Worm (Caenorhabditis elegans) whole organism, L3 larva: ENCODE measurements around the gene F42G4.7.

Source experiments
- R02D3.7 ChIP-seq: fragments of 150-350 bp; optimal IDR thresholded peaks from 2 replicates; lab custom pipeline; 2014; ENCODE audit warnings: missing biosample characterization, missing genetic modification characterization
- ZK546.5 ChIP-seq: sonication (generic microtip); optimal IDR thresholded peaks from 2 replicates; lab custom pipeline; 2017; ENCODE audit warnings: missing biosample characterization, missing genetic modification characterization
- aly-2 ChIP-seq: fragments of 150-350 bp; optimal IDR thresholded peaks from 2 replicates; lab custom pipeline; 2014; ENCODE audit warnings: missing biosample characterization, missing genetic modification characterization
- ama-1 ChIP-seq: fragments of 150-350 bp; optimal IDR thresholded peaks from 2 replicates; lab custom pipeline; 2018
- ceh-28 ChIP-seq: fragments of 150-350 bp; optimal IDR thresholded peaks from 2 replicates; lab custom pipeline; 2014; ENCODE audit warnings: missing biosample characterization, missing genetic modification reagents, missing genetic modification characterization
- ceh-82 ChIP-seq: fragments of 150-350 bp; optimal IDR thresholded peaks from 2 replicates; lab custom pipeline; 2014; ENCODE audit warnings: missing biosample characterization, missing genetic modification characterization
- egl-5 ChIP-seq: fragments of 150-350 bp; optimal IDR thresholded peaks from 2 replicates; lab custom pipeline; 2017; ENCODE audit warnings: missing biosample characterization, missing genetic modification reagents, missing genetic modification characterization, inconsistent platforms
- elt-1 ChIP-seq: fragments of 150-350 bp; optimal IDR thresholded peaks from 2 replicates; lab custom pipeline; 2014; ENCODE audit warnings: missing biosample characterization, missing genetic modification characterization
- elt-2 ChIP-seq: sonication (generic microtip); optimal IDR thresholded peaks from 2 replicates; lab custom pipeline; 2016; ENCODE audit warnings: missing genetic modification reagents, mild to moderate bottlenecking, missing genetic modification characterization, missing compliant biosample characterization
- fkh-10 ChIP-seq: sonication (generic microtip); optimal IDR thresholded peaks from 2 replicates; lab custom pipeline; 2017; ENCODE audit warnings: missing biosample characterization, missing genetic modification reagents, missing genetic modification characterization
- fkh-2 ChIP-seq: fragments of 150-350 bp; optimal IDR thresholded peaks from 2 replicates; lab custom pipeline; 2014; ENCODE audit warnings: missing biosample characterization, missing genetic modification reagents, missing genetic modification characterization
- lin-15B ChIP-seq: fragments of 150-350 bp; optimal IDR thresholded peaks from 2 replicates; lab custom pipeline; 2014; ENCODE audit warnings: missing biosample characterization, missing genetic modification characterization
- lin-39 ChIP-seq: fragments of 150-350 bp; optimal IDR thresholded peaks from 2 replicates; lab custom pipeline; 2018; ENCODE audit warnings: missing biosample characterization, missing genetic modification reagents, missing genetic modification characterization
- mdl-1 ChIP-seq: fragments of 150-350 bp; optimal IDR thresholded peaks from 2 replicates; lab custom pipeline; 2014; ENCODE audit warnings: missing biosample characterization, missing genetic modification characterization
- nfya-1 ChIP-seq: sonication (generic microtip); optimal IDR thresholded peaks from 2 replicates; lab custom pipeline; 2017; ENCODE audit warnings: missing genetic modification characterization, mild to moderate bottlenecking, missing compliant biosample characterization, antibody characterized with exemption, moderate library complexity; ENCODE audit not compliant: insufficient read depth
- nhr-23 ChIP-seq: fragments of 150-350 bp; optimal IDR thresholded peaks from 2 replicates; lab custom pipeline; 2014; ENCODE audit warnings: missing biosample characterization, missing genetic modification reagents, missing genetic modification characterization
- nhr-25 ChIP-seq: sonication (generic microtip); optimal IDR thresholded peaks from 2 replicates; lab custom pipeline; 2017; ENCODE audit warnings: missing biosample characterization, missing genetic modification characterization
- nhr-28 ChIP-seq: fragments of 150-350 bp; optimal IDR thresholded peaks from 2 replicates; lab custom pipeline; 2014; ENCODE audit warnings: missing biosample characterization, missing genetic modification characterization
- nhr-76 ChIP-seq: fragments of 150-350 bp; sonication (generic microtip); optimal IDR thresholded peaks from 5 replicates; lab custom pipeline; 2014; ENCODE audit warnings: missing biosample characterization, missing genetic modification characterization
- pha-4 ChIP-seq: fragments of 150-350 bp; optimal IDR thresholded peaks from 2 replicates; lab custom pipeline; 2014; ENCODE audit warnings: missing biosample characterization, missing genetic modification reagents, missing genetic modification characterization
- pqm-1 ChIP-seq: fragments of 150-350 bp; optimal IDR thresholded peaks from 2 replicates; lab custom pipeline; 2017; ENCODE audit warnings: missing biosample characterization, missing genetic modification characterization, inconsistent platforms
- skn-1 ChIP-seq: fragments of 150-350 bp; optimal IDR thresholded peaks from 2 replicates; lab custom pipeline; 2014; ENCODE audit warnings: missing biosample characterization, missing genetic modification characterization
- snpc-4 ChIP-seq: fragments of 150-350 bp; optimal IDR thresholded peaks from 2 replicates; lab custom pipeline; 2014; ENCODE audit warnings: missing biosample characterization, missing genetic modification characterization
- unc-62 ChIP-seq: fragments of 150-350 bp; sonication (generic microtip); optimal IDR thresholded peaks from 4 replicates; lab custom pipeline; 2014; ENCODE audit warnings: missing biosample characterization, missing genetic modification reagents, missing genetic modification characterization
- ztf-4 ChIP-seq: fragments of 150-350 bp; optimal IDR thresholded peaks from 2 replicates; lab custom pipeline; 2014; ENCODE audit warnings: missing biosample characterization, missing genetic modification characterization

F42G4.7 gene

DNA sequence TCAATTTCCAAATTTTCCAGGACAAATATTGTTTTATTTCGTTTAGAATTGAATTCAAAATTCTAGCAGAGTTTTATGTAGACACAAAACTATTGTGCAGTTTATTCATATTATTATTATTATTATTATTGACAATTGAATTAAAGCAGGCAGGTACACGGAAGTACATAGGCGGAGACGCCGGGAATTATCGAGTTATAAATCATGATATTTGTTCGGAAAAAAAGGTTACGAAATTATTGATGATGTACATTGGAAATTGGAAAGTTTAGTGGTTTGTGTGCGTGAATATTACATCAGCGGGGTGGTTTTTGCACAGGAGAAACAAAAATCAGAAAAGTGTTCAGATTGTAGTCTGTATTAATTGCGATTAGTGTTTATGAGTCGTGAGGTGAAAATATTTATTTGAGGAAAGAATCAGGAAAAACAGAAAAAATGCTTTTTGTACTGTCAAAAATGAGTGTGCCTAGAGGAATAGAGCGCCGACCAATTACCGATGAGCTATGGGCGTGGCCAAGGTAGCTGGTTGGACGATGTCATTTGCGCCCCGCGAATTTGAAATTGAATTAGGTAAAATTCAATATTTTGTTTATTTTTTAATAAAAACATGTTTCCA lies 29.3 kb upstream of the F42G4.7 start:
- peak; percentile 69 for TF ChIP-seq elt-2 (tag; lab: Kevin White, UChicago)
- peak; percentile 6 for TF ChIP-seq pqm-1 (tag; lab: Kevin White, UChicago)
- peak; percentile 42 for TF ChIP-seq nfya-1 (tag; lab: Kevin White, UChicago)
- peak; percentile 33 for TF ChIP-seq pha-4 (tag; lab: Kevin White, UChicago)
- no peak for TF ChIP-seq ZK546.5 (tag; lab: Kevin White, UChicago)
- TF ChIP-seq fkh-10 (GFP tag; lab: Kevin White, UChicago): no peak

ce11 chrII:13073742-13074141 lies 26.7 kb upstream of the F42G4.7 start:
- no peak for TF ChIP-seq lin-15B (tag; lab: Kevin White, UChicago)
- no peak for TF ChIP-seq R02D3.7 (tag; lab: Kevin White, UChicago)
- TF ChIP-seq pqm-1 (tag; lab: Kevin White, UChicago): no peak
- no peak for TF ChIP-seq ceh-82

DNA sequence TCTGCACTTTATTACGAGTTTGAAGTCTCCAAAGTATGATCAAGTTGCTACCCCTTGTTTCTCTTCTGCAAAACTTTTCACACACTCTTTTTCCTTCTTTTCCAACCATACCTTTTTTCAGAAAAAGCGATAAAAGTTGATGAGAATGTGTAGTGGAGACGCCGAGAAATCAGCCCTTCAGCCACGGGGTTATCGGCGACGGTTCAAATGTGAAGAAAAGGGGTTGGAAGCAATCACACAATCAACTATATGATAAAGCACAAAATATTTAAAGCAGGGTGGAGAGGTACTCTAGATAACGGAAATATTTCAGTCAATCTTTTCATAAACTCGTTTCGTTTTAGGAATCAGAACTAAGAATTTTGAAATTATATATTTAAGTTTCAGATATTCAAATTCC lies 26.0 kb upstream of the F42G4.7 start, which contains the start of gene F42G4.5:
TSS of gene F42G4.5 (plus strand) at position 379 of the 400 bp plus-strand sequence.
- TF ChIP-seq pqm-1 (tag; lab: Kevin White, UChicago) (peak; percentile 81), elt-2 (tag; lab: Kevin White, UChicago) (peak; percentile 93), ceh-28 (tag; lab: Kevin White, UChicago) (no peak), R02D3.7 (tag; lab: Kevin White, UChicago) (no peak), nhr-28 (tag; lab: Kevin White, UChicago) (no peak)

- peak; percentile 84 for TF ChIP-seq lin-39 (tag; lab: Kevin White, UChicago)
- TF ChIP-seq elt-1 (tag; lab: Kevin White, UChicago): peak; percentile 47
- TF ChIP-seq lin-15B (tag; lab: Kevin White, UChicago): no peak
- peak; percentile 6 for TF ChIP-seq egl-5 (tag; lab: Kevin White, UChicago)
Measured at ce11 chrII:13066777-13067290, 19.7 kb upstream of the F42G4.7 start.

ce11 chrII:13065251-13065650 lies 18.2 kb upstream of the F42G4.7 start:
- TF ChIP-seq snpc-4 (tag; lab: Kevin White, UChicago): no peak
- peak; percentile 39 for TF ChIP-seq nfya-1 (tag; lab: Kevin White, UChicago)
- peak; percentile 32 for TF ChIP-seq mdl-1 (tag; lab: Kevin White, UChicago)

DNA sequence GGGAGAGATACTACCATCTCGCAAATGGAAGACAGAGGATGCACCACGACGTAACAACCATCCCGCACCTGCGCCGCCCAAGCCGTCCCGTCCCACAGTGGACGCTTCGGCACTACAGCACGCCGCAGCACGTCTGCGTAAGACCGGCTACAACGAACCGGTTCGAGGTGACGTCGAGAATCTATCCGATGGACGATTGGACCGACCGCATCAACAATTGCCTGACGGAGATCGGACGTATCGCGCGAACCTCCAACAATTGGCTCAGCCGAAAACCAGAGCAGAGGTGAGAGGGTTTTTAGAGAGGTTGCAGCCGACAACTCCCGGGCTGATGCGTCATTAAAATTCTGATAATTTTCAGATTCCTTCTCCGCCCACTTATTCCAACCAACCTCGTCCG lies 12.1 kb upstream of the F42G4.7 start:
- TF ChIP-seq ztf-4 (tag; lab: Kevin White, UChicago): no peak
- no peak for TF ChIP-seq fkh-2 (tag; lab: Kevin White, UChicago)
- TF ChIP-seq nhr-76: no peak
- TF ChIP-seq nhr-23 (tag; lab: Kevin White, UChicago): no peak
- no peak for TF ChIP-seq aly-2
- TF ChIP-seq ama-1 (lab: Kevin White, UChicago): no peak
- no peak for TF ChIP-seq R02D3.7 (tag; lab: Kevin White, UChicago)

- TF ChIP-seq nhr-25 (tag; lab: Kevin White, UChicago) (no peak), unc-62 (GFP tag; lab: Kevin White, UChicago) (no peak), nhr-23 (tag; lab: Kevin White, UChicago) (no peak), nhr-76 (no peak), R02D3.7 (tag; lab: Kevin White, UChicago) (no peak), skn-1 (tag; lab: Kevin White, UChicago) (no peak), elt-1 (tag; lab: Kevin White, UChicago) (no peak), ZK546.5 (tag; lab: Kevin White, UChicago) (no peak), ceh-28 (tag; lab: Kevin White, UChicago) (no peak), fkh-2 (tag; lab: Kevin White, UChicago) (no peak), elt-2 (tag; lab: Kevin White, UChicago) (no peak), ztf-4 (tag; lab: Kevin White, UChicago) (no peak)
- TF ChIP-seq, all 47 proteins: peak for 0
Measured at ce11 chrII:13056580-13056979, 9.5 kb upstream of the F42G4.7 start, which contains the start of gene zyx-1. TSS of gene zyx-1 (plus strand) at chrII:13056910.
